Fruit fly (Drosophila melanogaster) whole organism, pupa: ENCODE data around the gene CG42327.

Experiments
- CG15710 ChIP-seq: fragments of 200-800 bp; sonication (Bioruptor generic); optimal IDR thresholded peaks from 2 replicates; lab custom pipeline; 2018; ENCODE audit warnings: missing biosample characterization, mild to moderate bottlenecking, missing genetic modification characterization, moderate library complexity
- CG17806 ChIP-seq: fragments of 200-800 bp; sonication (Bioruptor generic); optimal IDR thresholded peaks from 2 replicates; lab custom pipeline; 2018; ENCODE audit warnings: missing biosample characterization, mild to moderate bottlenecking, missing genetic modification characterization, moderate library complexity
- CG34367 ChIP-seq: fragments of 200-800 bp; sonication (Bioruptor generic); optimal IDR thresholded peaks from 2 replicates; lab custom pipeline; 2018; ENCODE audit warnings: missing biosample characterization, mild to moderate bottlenecking, missing genetic modification characterization
- CG9948 ChIP-seq: fragments of 200-800 bp; sonication (Bioruptor generic); optimal IDR thresholded peaks from 2 replicates; lab custom pipeline; 2018; ENCODE audit warnings: missing biosample characterization, mild to moderate bottlenecking, missing genetic modification characterization, moderate library complexity
- D1 ChIP-seq: fragments of 200-800 bp; sonication (Bioruptor generic); optimal IDR thresholded peaks from 2 replicates; lab custom pipeline; 2018; ENCODE audit warnings: missing biosample characterization, mild to moderate bottlenecking, missing genetic modification characterization, moderate library complexity
- Ets98B ChIP-seq: fragments of 200-800 bp; sonication (Bioruptor generic); IDR thresholded peaks from 2 replicates; pipeline ENCODE4 v1.3.6; 2022; ENCODE audit warnings: missing biosample characterization, missing genetic modification characterization
- Pif1A ChIP-seq: fragments of 200-800 bp; sonication (Bioruptor generic); optimal IDR thresholded peaks from 3 replicates; lab custom pipeline; 2016; ENCODE audit warnings: missing biosample characterization, missing genetic modification characterization
- Snoo ChIP-seq: fragments of 200-800 bp; sonication (Bioruptor generic); optimal IDR thresholded peaks from 3 replicates; lab custom pipeline; 2017; ENCODE audit warnings: missing biosample characterization, mild to moderate bottlenecking, missing genetic modification characterization, inconsistent platforms

dm6 chr3R:11662617-11663016 lies 6.7 kb downstream of the CG42327 start:
- TF ChIP-seq Ets98B (peak; percentile 30; the same call in 1 of the 2 replicates), CG17806 (tag; lab: Kevin White, UChicago) (no peak), CG9948 (no peak), CG34367 (tag; lab: Kevin White, UChicago) (no peak), Snoo (tag; lab: Kevin White, UChicago) (no peak), Pif1A (GFP tag; lab: Kevin White, UChicago) (no peak), D1 (tag; lab: Kevin White, UChicago) (no peak), CG15710 (tag; lab: Kevin White, UChicago) (no peak)
